Fruit fly (Drosophila melanogaster) whole organism, wandering third instar larva: ENCODE measurements around the gene CG42300.

ENCODE experiments used
- Abd-B ChIP-seq: fragments of >200 bp; optimal IDR thresholded peaks from 2 replicates; lab custom pipeline; 2017; ENCODE audit warnings: missing biosample characterization, missing genetic modification characterization
- CG32264 ChIP-seq: fragments of 200-800 bp; sonication (Bioruptor generic); optimal IDR thresholded peaks from 2 replicates; lab custom pipeline; 2016; ENCODE audit warnings: missing biosample characterization, missing genetic modification characterization
- CG9705 ChIP-seq: fragments of 200-800 bp; sonication (Bioruptor generic); optimal IDR thresholded peaks from 2 replicates; lab custom pipeline; 2018; ENCODE audit warnings: missing biosample characterization, mild to moderate bottlenecking, missing genetic modification characterization
- CrebA ChIP-seq: fragments of 200-800 bp; sonication (Bioruptor generic); optimal IDR thresholded peaks from 2 replicates; lab custom pipeline; 2016; ENCODE audit warnings: missing biosample characterization, mild to moderate bottlenecking, missing genetic modification characterization, borderline replicate concordance
- GATAd ChIP-seq: sonication (Bioruptor generic); optimal IDR thresholded peaks from 2 replicates; lab custom pipeline; 2016; ENCODE audit warnings: missing biosample characterization, missing genetic modification characterization
- HLH106 ChIP-seq: fragments of 200-800 bp; optimal IDR thresholded peaks from 3 replicates; lab custom pipeline; 2019; ENCODE audit warnings: missing biosample characterization, mild to moderate bottlenecking, missing genetic modification characterization, moderate library complexity
- Hnf4 ChIP-seq: fragments of 200-800 bp; sonication (Bioruptor generic); optimal IDR thresholded peaks from 2 replicates; lab custom pipeline; 2016; ENCODE audit warnings: missing biosample characterization, mild to moderate bottlenecking, missing genetic modification characterization
- Hr83 ChIP-seq: fragments of 200-300 bp; sonication (Bioruptor generic); optimal IDR thresholded peaks from 2 replicates; lab custom pipeline; 2016; ENCODE audit warnings: missing biosample characterization, mild to moderate bottlenecking, missing genetic modification characterization, moderate library complexity; ENCODE audit not compliant: poor library complexity, severe bottlenecking
- Myc ChIP-seq: fragments of >200 bp; optimal IDR thresholded peaks from 2 replicates; lab custom pipeline; 2017
- OdsH ChIP-seq: fragments of 200-800 bp; sonication (Bioruptor generic); optimal IDR thresholded peaks from 2 replicates; lab custom pipeline; 2016; ENCODE audit warnings: missing biosample characterization, mild to moderate bottlenecking, missing genetic modification characterization
- Rel ChIP-seq, 2 experiments: fragments of 200-800 bp; sonication (Bioruptor generic) in 1 of 2; optimal IDR thresholded peaks; 2 replicates in 1 of 2; 3 replicates in 1 of 2; lab custom pipeline; 2016 to 2019; ENCODE audit warnings: mild to moderate bottlenecking in 2 of 2, missing biosample characterization in 2 of 2, missing genetic modification characterization in 2 of 2, moderate library complexity in 1 of 2
- Sp1 ChIP-seq: fragments of 200-800 bp; sonication (Bioruptor generic); optimal IDR thresholded peaks from 3 replicates; lab custom pipeline; 2019; ENCODE audit warnings: missing biosample characterization, mild to moderate bottlenecking, missing genetic modification characterization, moderate library complexity
- Vsx2 ChIP-seq: fragments of 200-300, 225-300 bp; sonication (Bioruptor generic); optimal IDR thresholded peaks from 2 replicates; lab custom pipeline; 2018; ENCODE audit warnings: missing biosample characterization, missing genetic modification characterization; ENCODE audit not compliant: partially characterized antibody
- br ChIP-seq: fragments of 200-800 bp; sonication (Bioruptor generic); optimal IDR thresholded peaks from 2 replicates; lab custom pipeline; 2016; ENCODE audit warnings: missing biosample characterization, missing genetic modification characterization
- brk ChIP-seq: fragments of 200-800 bp; sonication (Bioruptor generic); optimal IDR thresholded peaks from 2 replicates; lab custom pipeline; 2016; ENCODE audit warnings: missing biosample characterization, mild to moderate bottlenecking, missing genetic modification characterization
- dmrt93B ChIP-seq: fragments of 200-800 bp; sonication (Bioruptor generic); optimal IDR thresholded peaks from 2 replicates; lab custom pipeline; 2018; ENCODE audit warnings: missing biosample characterization, mild to moderate bottlenecking, missing genetic modification characterization
- ey ChIP-seq: fragments of 200-800 bp; sonication (Bioruptor generic); optimal IDR thresholded peaks from 2 replicates; lab custom pipeline; 2016; ENCODE audit warnings: missing biosample characterization, missing genetic modification characterization
- foxo ChIP-seq, 2 experiments: fragments of 200-800 bp; sonication (Bioruptor generic); optimal IDR thresholded peaks; 2 replicates in 1 of 2; 3 replicates in 1 of 2; lab custom pipeline; 2016 to 2017; ENCODE audit warnings: missing biosample characterization in 2 of 2, missing genetic modification characterization in 2 of 2
- fru ChIP-seq: fragments of 200-800 bp; sonication (Bioruptor generic); optimal IDR thresholded peaks from 3 replicates; lab custom pipeline; 2016; ENCODE audit warnings: missing biosample characterization, mild to moderate bottlenecking, missing genetic modification characterization
- h ChIP-seq: fragments of 200-800 bp; sonication (Bioruptor generic); optimal IDR thresholded peaks from 3 replicates; lab custom pipeline; 2016; ENCODE audit warnings: missing biosample characterization, mild to moderate bottlenecking, missing genetic modification characterization
- jim ChIP-seq: fragments of 175-275, 200-325 bp; sonication (Bioruptor generic); optimal IDR thresholded peaks from 2 replicates; lab custom pipeline; 2016; ENCODE audit warnings: missing biosample characterization, mild to moderate bottlenecking, missing genetic modification characterization
- lola ChIP-seq: fragments of >200 bp; optimal IDR thresholded peaks from 2 replicates; lab custom pipeline; 2017; ENCODE audit warnings: missing biosample characterization, missing genetic modification characterization
- psq ChIP-seq: fragments of 200-800 bp; sonication (Bioruptor generic); optimal IDR thresholded peaks from 3 replicates; lab custom pipeline; 2017; ENCODE audit warnings: missing biosample characterization, mild to moderate bottlenecking, missing genetic modification characterization, moderate library complexity
- rgr ChIP-seq: fragments of 200-800 bp; sonication (Bioruptor generic); optimal IDR thresholded peaks from 3 replicates; lab custom pipeline; 2016; ENCODE audit warnings: missing biosample characterization, mild to moderate bottlenecking, missing genetic modification characterization
- sage ChIP-seq: fragments of 200-800 bp; sonication (Bioruptor generic); optimal IDR thresholded peaks from 2 replicates; lab custom pipeline; 2016; ENCODE audit warnings: missing biosample characterization, mild to moderate bottlenecking, missing genetic modification characterization
- sv ChIP-seq: fragments of 200-800 bp; sonication (Bioruptor generic); optimal IDR thresholded peaks from 3 replicates; lab custom pipeline; 2016; ENCODE audit warnings: missing biosample characterization, missing genetic modification characterization
- tai ChIP-seq: sonication (Bioruptor generic); optimal IDR thresholded peaks from 2 replicates; lab custom pipeline; 2016; ENCODE audit warnings: missing biosample characterization, missing genetic modification characterization

Gene CG42300

dm6 chrX:15549055-15549454 lies 6.8 kb downstream of the CG42300 start:
- TF ChIP-seq jim = no peak
- TF ChIP-seq dmrt93B (GFP tag; lab: Kevin White, UChicago) = peak; percentile 38
- TF ChIP-seq rgr (GFP tag; lab: Kevin White, UChicago) = peak; percentile 62
- no peak for TF ChIP-seq GATAd (GFP tag; lab: Kevin White, UChicago)
- no peak for TF ChIP-seq Rel (GFP tag; optimal IDR thresholded peaks at IDR 0.05; lab: Kevin White, UChicago)
- TF ChIP-seq Rel (tag; optimal IDR thresholded peaks at IDR 0.05; lab: Kevin White, UChicago) = peak; percentile 16
- no peak for TF ChIP-seq CrebA (GFP tag; lab: Kevin White, UChicago)
- peak; percentile 70 for TF ChIP-seq h (GFP tag; lab: Kevin White, UChicago)
- TF ChIP-seq psq (GFP tag; lab: Kevin White, UChicago) = peak; percentile 44
- TF ChIP-seq foxo (GFP tag; optimal IDR thresholded peaks at IDR 0.05; lab: Kevin White, UChicago) = peak in 1 of 2 experiments; percentile 50
- TF ChIP-seq sage (GFP tag; lab: Kevin White, UChicago) = no peak
- peak; percentile 28 for TF ChIP-seq OdsH (GFP tag; lab: Kevin White, UChicago)
- TF ChIP-seq Hnf4 (GFP tag; lab: Kevin White, UChicago) = peak; percentile 23
- TF ChIP-seq HLH106 (tag; lab: Kevin White, UChicago) = peak; percentile 73
- peak; percentile 66 for TF ChIP-seq Sp1 (GFP tag; lab: Kevin White, UChicago)
- peak; percentile 70 for TF ChIP-seq sv (GFP tag; lab: Kevin White, UChicago)
- peak; percentile 29 for TF ChIP-seq br (GFP tag; lab: Kevin White, UChicago)
- TF ChIP-seq fru = peak; percentile 61
- TF ChIP-seq ey (GFP tag; lab: Kevin White, UChicago) = peak; percentile 53

DNA sequence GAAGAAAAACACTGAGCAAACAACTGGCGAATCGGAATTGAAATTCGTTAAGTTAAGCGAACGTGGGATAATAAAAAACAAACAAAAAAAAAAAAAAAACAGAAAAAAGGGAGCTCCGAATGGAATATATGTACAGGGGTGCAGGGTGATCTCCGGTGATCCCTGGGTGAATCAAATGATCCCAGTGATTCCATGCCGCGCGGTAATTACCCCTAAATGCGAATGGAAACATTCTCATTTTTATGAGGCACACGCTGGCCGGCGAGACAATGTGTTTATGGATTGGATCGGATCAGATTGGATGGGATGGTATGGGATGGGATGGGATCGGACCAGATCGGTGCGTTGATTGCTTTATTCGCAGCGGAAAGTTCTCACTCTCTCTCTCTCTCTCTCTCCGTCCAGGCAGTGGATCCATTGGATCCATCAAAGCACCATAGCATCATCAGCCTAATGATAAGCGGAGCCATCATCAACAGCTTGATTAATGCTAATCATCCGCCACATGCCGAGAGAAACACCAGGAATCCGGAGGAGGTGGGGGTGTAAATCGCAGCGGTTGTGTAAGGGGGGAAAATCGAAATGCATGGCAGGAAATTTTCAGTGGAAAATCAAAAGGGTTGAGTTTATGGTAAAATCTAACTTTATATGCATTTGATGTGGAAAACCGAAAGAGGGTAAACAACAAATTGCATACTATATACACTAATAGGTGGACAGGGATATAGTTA lies 10.2 kb downstream of the CG42300 start:
- peak; percentile 1 for TF ChIP-seq psq (GFP tag; lab: Kevin White, UChicago)
- no peak for TF ChIP-seq Rel (GFP tag; optimal IDR thresholded peaks at IDR 0.05; lab: Kevin White, UChicago)
- TF ChIP-seq Rel (tag; optimal IDR thresholded peaks at IDR 0.05; lab: Kevin White, UChicago) = peak; percentile 76
- TF ChIP-seq Vsx2 (GFP tag; lab: Kevin White, UChicago) = no peak
- TF ChIP-seq, all 38 proteins: peak for 2

- TF ChIP-seq Myc = no peak
- TF ChIP-seq br (GFP tag; lab: Kevin White, UChicago) = no peak
- TF ChIP-seq foxo (GFP tag; optimal IDR thresholded peaks at IDR 0.05; lab: Kevin White, UChicago) = no peak
- no peak for TF ChIP-seq brk (GFP tag; lab: Kevin White, UChicago)
- no peak for TF ChIP-seq sage (GFP tag; lab: Kevin White, UChicago)
- TF ChIP-seq Abd-B (GFP tag; lab: Kevin White, UChicago) = no peak
- TF ChIP-seq tai (GFP tag; lab: Kevin White, UChicago) = no peak
- TF ChIP-seq CG9705 (GFP tag; lab: Kevin White, UChicago) = no peak
- TF ChIP-seq CG32264 (GFP tag; lab: Kevin White, UChicago) = no peak
Observed at dm6 chrX:15543479-15544044, 12.3 kb downstream of the CG42300 start.

dm6 chrX:15539856-15540488 lies 15.9 kb downstream of the CG42300 start:
- TF ChIP-seq Hr83 (GFP tag; lab: Kevin White, UChicago) (no peak), h (GFP tag; lab: Kevin White, UChicago) (peak; percentile 9), HLH106 (tag; lab: Kevin White, UChicago) (peak; percentile 27), Rel (GFP tag; optimal IDR thresholded peaks at IDR 0.05; lab: Kevin White, UChicago) (no peak), Rel (tag; optimal IDR thresholded peaks at IDR 0.05; lab: Kevin White, UChicago) (peak; percentile 15), foxo (GFP tag; optimal IDR thresholded peaks at IDR 0.05; lab: Kevin White, UChicago) (peak in 1 of 2 experiments; percentile 24), fru (peak; percentile 16), dmrt93B (GFP tag; lab: Kevin White, UChicago) (no peak), CrebA (GFP tag; lab: Kevin White, UChicago) (no peak)
- TF ChIP-seq, all 38 proteins: peak for 5

DNA sequence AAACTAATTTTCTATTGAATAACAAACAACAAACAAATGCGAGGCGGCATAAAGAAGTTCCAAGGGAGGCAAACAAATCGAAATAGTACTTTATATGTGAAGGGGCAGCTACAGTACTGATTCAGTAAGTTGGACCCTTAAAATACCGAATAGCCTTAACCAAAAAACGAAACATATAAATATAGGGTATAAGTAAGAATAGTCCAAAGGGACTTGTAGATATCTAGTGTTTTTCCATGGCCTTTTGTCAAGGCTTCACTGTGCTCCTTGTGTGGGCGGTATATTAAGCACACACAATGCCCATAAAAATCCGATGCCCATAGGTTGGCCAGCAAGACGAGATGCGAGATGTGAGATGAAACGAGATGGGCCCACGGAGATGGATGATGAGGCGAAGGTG lies 23.8 kb downstream of the CG42300 start:
- TF ChIP-seq ey (GFP tag; lab: Kevin White, UChicago) (peak; percentile 8), foxo (GFP tag; optimal IDR thresholded peaks at IDR 0.05; lab: Kevin White, UChicago) (peak in 1 of 2 experiments; percentile 19), lola (no peak)
